Worm (Caenorhabditis elegans): ENCODE measurements around the gene sra-36.

sra-36 gene

DNA sequence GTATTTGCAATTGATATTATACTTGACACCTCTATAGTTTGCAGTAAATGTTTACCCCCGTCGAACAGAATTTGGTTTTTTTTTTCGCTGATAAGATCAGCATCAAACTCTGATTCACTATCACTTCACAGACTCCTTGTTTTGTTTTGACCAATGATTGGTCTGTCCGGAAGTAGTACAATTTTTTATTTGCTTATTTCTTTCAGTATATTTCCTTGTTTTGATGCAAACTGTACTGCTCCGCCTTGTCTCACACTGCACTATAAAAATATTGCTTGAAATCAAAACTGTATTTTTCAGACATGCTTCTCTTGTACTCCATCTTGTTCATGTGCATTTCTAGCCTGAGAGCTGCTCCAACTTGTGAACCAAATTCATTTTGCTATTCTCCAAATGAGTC lies 17.0 kb upstream of the sra-36 start, which contains the start of gene M03A1.3:
Gene M03A1.3 (plus strand): TSS at position 301 of the 400 bp plus-strand sequence.
- TF ChIP-seq attf-5 (GFP tag; optimal IDR thresholded peaks at IDR 0.05) (no peak), zim-3 (tag; optimal IDR thresholded peaks at IDR 0.05) (no peak), gei-17 (GFP tag; optimal IDR thresholded peaks at IDR 0.05) (no peak), Y53F4B.3 (GFP tag; IDR thresholded peaks at IDR 0.05) (no peak), let-607 (tag; optimal IDR thresholded peaks at IDR 0.05) (no peak), attf-3 (GFP tag; conservative IDR thresholded peaks at IDR 0.05) (no peak), die-1 (tag; optimal IDR thresholded peaks at IDR 0.05) (no peak), ama-1 (optimal IDR thresholded peaks at IDR 0.05) (no peak), ama-1 (GFP tag; optimal IDR thresholded peaks at IDR 0.05) (no peak), F22D6.2 (tag; optimal IDR thresholded peaks at IDR 0.05) (no peak), efl-1 (GFP tag; optimal IDR thresholded peaks at IDR 0.05) (no peak)

DNA sequence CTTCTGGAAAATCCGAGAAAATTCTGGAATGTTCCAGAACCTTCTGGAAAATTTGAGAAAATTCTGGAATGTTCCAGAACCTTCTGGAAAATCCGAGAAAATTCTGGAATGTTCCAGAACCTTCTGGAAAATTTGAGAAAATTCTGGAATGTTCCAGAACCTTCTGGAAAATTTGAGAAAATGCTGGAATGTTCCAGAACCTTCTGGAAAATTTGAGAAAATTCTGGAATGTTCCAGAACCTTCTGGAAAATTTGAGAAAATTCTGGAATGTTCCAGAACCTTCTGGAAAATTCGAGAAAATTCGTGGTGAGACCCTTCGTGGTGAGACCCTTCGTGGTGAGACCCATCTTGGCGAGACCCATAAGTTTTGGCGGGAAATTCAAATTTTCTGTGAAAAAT lies 14.1 kb upstream of the sra-36 start:
- TF ChIP-seq F33H1.4 (GFP tag; IDR thresholded peaks at IDR 0.05) (peak; percentile 61), hsf-1 (GFP tag; IDR thresholded peaks at IDR 0.05) (peak; percentile 93)

DNA sequence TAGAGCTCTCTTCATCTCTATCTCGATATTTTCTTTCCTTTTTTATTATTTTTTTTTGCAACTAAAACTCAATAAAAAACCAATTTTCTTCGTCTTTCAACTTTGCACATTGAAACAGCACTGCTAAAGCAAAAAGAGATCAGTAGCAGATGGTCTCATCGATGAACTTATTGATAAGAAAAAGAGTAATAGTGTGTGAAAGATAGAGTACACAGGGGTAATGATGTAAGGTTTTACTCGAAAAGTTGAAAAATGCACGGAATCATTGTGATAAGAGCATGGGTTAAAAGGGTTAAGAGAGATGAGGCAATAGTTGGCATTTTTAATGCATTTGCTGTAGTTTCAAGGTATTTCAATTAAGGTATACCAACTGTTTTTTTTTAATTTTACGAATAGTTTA lies 11.6 kb upstream of the sra-36 start:
- TF ChIP-seq nfyb-1 (GFP tag; IDR thresholded peaks at IDR 0.05) (no peak), lag-1 (GFP tag; IDR thresholded peaks at IDR 0.05) (no peak), die-1 (tag; optimal IDR thresholded peaks at IDR 0.05) (no peak), hsf-1 (GFP tag; IDR thresholded peaks at IDR 0.05) (no peak), nhr-80 (tag; optimal IDR thresholded peaks at IDR 0.05) (peak; percentile 30)

DNA sequence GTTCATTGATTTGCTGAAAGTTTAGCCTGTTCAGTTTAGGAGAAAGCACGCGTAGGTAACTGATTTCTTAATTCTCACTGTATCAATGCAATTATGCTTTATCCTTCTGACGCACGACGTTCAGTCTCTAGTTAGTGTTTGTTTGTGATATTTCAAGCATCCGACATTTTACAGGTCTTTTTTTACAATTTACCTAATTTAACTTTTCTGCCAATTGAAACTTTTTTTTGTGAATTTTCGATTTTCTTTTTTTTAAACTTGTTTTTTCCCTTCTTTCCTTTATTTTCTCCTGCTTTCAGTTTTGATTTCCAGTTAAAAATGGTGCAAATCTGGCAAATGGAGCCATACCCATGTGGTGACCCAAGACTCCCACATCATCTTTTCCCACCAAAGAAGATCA lies 10.3 kb upstream of the sra-36 start, which contains the start of gene K07E1.1:
Gene K07E1.1 (plus strand): TSS at position 301 of the 400 bp plus-strand sequence.
- TF ChIP-seq bed-2 (GFP tag; IDR thresholded peaks at IDR 0.05), result no peak
- no peak for TF ChIP-seq ccch-3 (GFP tag; optimal IDR thresholded peaks at IDR 0.05)
- no peak for TF ChIP-seq lin-26 (GFP tag; IDR thresholded peaks at IDR 0.05)
- no peak for TF ChIP-seq ekl-4 (GFP tag; IDR thresholded peaks at IDR 0.05)

DNA sequence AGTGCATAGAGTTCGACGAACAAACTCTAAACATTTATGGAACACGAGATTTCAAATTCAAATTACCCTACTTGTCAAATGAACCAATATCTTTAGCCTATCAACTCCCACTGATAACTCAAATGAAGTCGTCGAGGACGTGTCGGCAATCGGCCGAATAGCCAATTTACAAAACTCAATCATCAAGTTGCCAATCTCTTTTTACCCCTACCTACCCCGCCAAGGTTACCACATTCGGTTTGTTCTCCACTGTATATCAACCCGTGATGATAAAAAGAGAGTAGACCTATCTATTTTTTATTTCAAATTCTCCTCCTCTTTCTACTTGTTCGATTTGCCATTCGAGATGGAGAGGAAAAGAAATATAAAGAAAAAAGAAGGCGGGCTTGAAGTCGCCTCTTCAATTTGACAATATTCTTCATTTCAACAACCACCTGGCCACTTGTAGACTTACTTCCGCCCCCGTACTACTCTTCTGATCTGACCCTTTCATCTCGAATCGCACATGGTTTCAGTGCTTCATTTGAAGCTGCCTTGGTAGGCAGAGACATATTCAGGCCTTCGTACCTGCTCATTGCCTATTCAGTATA lies 9.5 kb upstream of the sra-36 start:
- TF ChIP-seq ztf-26 (tag; optimal IDR thresholded peaks at IDR 0.05) (peak; percentile 3), D2030.7 (GFP tag; IDR thresholded peaks at IDR 0.05) (no peak)

DNA sequence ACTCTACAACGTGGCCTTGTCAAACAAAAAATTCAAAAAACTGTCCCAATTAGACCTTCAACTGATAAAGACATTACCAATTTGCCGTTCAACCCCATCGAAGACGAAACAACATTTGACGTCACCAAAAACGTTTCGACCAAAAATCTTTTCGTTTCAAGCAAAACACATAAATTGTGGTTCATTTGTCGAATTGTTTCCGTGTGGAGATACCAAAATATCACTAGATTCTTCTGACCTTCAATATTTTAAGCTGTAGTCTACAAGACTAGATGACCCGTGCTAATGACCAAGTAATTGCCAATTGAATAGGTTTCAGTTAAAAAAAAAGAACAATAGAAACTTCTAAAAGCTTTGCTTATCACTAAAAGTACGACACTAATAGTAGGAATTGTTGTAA lies 7.9 kb upstream of the sra-36 start:
- no peak for TF ChIP-seq B0019.2 (GFP tag; conservative IDR thresholded peaks at IDR 0.05)
- TF ChIP-seq mxl-1 (tag; optimal IDR thresholded peaks at IDR 0.05), result no peak
- TF ChIP-seq mes-4 (tag; optimal IDR thresholded peaks at IDR 0.05), result no peak
- TF ChIP-seq ceh-58 (GFP tag; IDR thresholded peaks at IDR 0.05), result no peak
- TF ChIP-seq hrde-1 (tag; optimal IDR thresholded peaks at IDR 0.05; ENCODE audit: borderline replicate concordance), result no peak
- no peak for TF ChIP-seq ceh-40 (GFP tag; IDR thresholded peaks at IDR 0.05)
- no peak for TF ChIP-seq lsl-1 (GFP tag; optimal IDR thresholded peaks at IDR 0.05)
- no peak for TF ChIP-seq sdz-38 (tag; optimal IDR thresholded peaks at IDR 0.05)
- TF ChIP-seq ekl-4 (GFP tag; IDR thresholded peaks at IDR 0.05), result no peak
- no peak for TF ChIP-seq sea-2 (GFP tag; IDR thresholded peaks at IDR 0.05)
- TF ChIP-seq him-1 (tag; optimal IDR thresholded peaks at IDR 0.05), result no peak
- TF ChIP-seq Y53F4B.3 (GFP tag; IDR thresholded peaks at IDR 0.05), result no peak
- no peak for TF ChIP-seq attf-6 (GFP tag; IDR thresholded peaks at IDR 0.05)
- TF ChIP-seq Y95B8A.8 (GFP tag; IDR thresholded peaks at IDR 0.05), result no peak
- TF ChIP-seq F22D6.2 (tag; optimal IDR thresholded peaks at IDR 0.05), result no peak
- no peak for TF ChIP-seq ztf-25 (GFP tag; IDR thresholded peaks at IDR 0.05)
- TF ChIP-seq ceh-79 (tag; optimal IDR thresholded peaks at IDR 0.05), result no peak
